Fruit fly (Drosophila melanogaster) S2 (cell line): ENCODE data around the gene Vps36.

ENCODE experiments used
- CG8478 ChIP-seq: fragments of >200 bp; optimal IDR thresholded peaks from 2 replicates; lab custom pipeline; 2018
- CTCF ChIP-seq, 2 experiments: fragments of >200 bp; optimal IDR thresholded peaks; 2 replicates each; lab custom pipeline; 2018

dm6 chr3L:13499531-13499930 lies 13.4 kb downstream of the Vps36 start:
- TF ChIP-seq CTCF (optimal IDR thresholded peaks at IDR 0.05; lab: Kevin White, UChicago) (no peak), CG8478 (no peak)
